Worm (Caenorhabditis elegans) whole organism, L2 larva: ENCODE results near the gene T01C8.2.
A peak's percentile ranks its signal among the peaks of the same experiment; 100 is the strongest.

ENCODE experiments used
- C34F6.9 ChIP-seq: fragments of 150-350 bp; optimal IDR thresholded peaks from 2 replicates; lab custom pipeline; 2014; ENCODE audit warnings: missing biosample characterization, missing genetic modification characterization
- F13H6.1 ChIP-seq: sonication (generic microtip); optimal IDR thresholded peaks from 2 replicates; lab custom pipeline; 2016; ENCODE audit warnings: missing genetic modification characterization, missing compliant biosample characterization
- R02D3.7 ChIP-seq: fragments of 150-350 bp; optimal IDR thresholded peaks from 2 replicates; lab custom pipeline; 2014; ENCODE audit warnings: missing biosample characterization, missing genetic modification characterization
- Y55F3AM.14 ChIP-seq: fragments of 200-800 bp; sonication (Bioruptor generic); optimal IDR thresholded peaks from 2 replicates; lab custom pipeline; 2018; ENCODE audit warnings: mild to moderate bottlenecking, missing genetic modification characterization, missing compliant biosample characterization
- ZK546.5 ChIP-seq: sonication (generic microtip); optimal IDR thresholded peaks from 2 replicates; lab custom pipeline; 2017; ENCODE audit warnings: missing biosample characterization, missing genetic modification characterization
- aly-2 ChIP-seq: fragments of 150-350 bp; optimal IDR thresholded peaks from 2 replicates; lab custom pipeline; 2014; ENCODE audit warnings: missing biosample characterization, missing genetic modification characterization
- ama-1 ChIP-seq: fragments of 150-350 bp; optimal IDR thresholded peaks from 2 replicates; lab custom pipeline; 2018; ENCODE audit warnings: inconsistent platforms
- blmp-1 ChIP-seq: sonication (generic microtip); optimal IDR thresholded peaks from 2 replicates; lab custom pipeline; 2017; ENCODE audit warnings: missing genetic modification characterization, mild to moderate bottlenecking, missing compliant biosample characterization, antibody characterized with exemption, moderate library complexity; ENCODE audit not compliant: insufficient read depth
- ceh-16 ChIP-seq: fragments of 150-350 bp; optimal IDR thresholded peaks from 2 replicates; lab custom pipeline; 2014; ENCODE audit warnings: missing biosample characterization, missing genetic modification characterization
- ceh-82 ChIP-seq: fragments of 150-350 bp; optimal IDR thresholded peaks from 2 replicates; lab custom pipeline; 2014; ENCODE audit warnings: missing biosample characterization, missing genetic modification characterization
- crh-2 ChIP-seq: sonication (generic microtip); optimal IDR thresholded peaks from 2 replicates; lab custom pipeline; 2017; ENCODE audit warnings: missing biosample characterization, missing genetic modification characterization
- egl-27 ChIP-seq: sonication (generic microtip); optimal IDR thresholded peaks from 3 replicates; lab custom pipeline; 2017; ENCODE audit warnings: missing biosample characterization, missing genetic modification reagents, missing genetic modification characterization
- elt-1 ChIP-seq: fragments of 150-350 bp; optimal IDR thresholded peaks from 2 replicates; lab custom pipeline; 2014; ENCODE audit warnings: missing biosample characterization, missing genetic modification characterization
- fos-1 ChIP-seq: fragments of 150-350 bp; optimal IDR thresholded peaks from 2 replicates; lab custom pipeline; 2014; ENCODE audit warnings: missing biosample characterization, missing genetic modification characterization
- gmeb-1 ChIP-seq: fragments of 150-350 bp; optimal IDR thresholded peaks from 2 replicates; lab custom pipeline; 2014; ENCODE audit warnings: missing biosample characterization, missing genetic modification characterization
- lin-13 ChIP-seq: fragments of 150-350 bp; optimal IDR thresholded peaks from 2 replicates; lab custom pipeline; 2014; ENCODE audit warnings: missing biosample characterization, missing genetic modification reagents, missing genetic modification characterization
- lin-39 ChIP-seq: fragments of 150-350 bp; optimal IDR thresholded peaks from 2 replicates; lab custom pipeline; 2014; ENCODE audit warnings: missing biosample characterization, missing genetic modification reagents, missing genetic modification characterization
- lsy-2 ChIP-seq, 2 experiments: fragments of 150-350 bp in 1 of 2; sonication (generic microtip) in 1 of 2; optimal IDR thresholded peaks; 2 replicates each; lab custom pipeline; 2014 to 2017; ENCODE audit warnings: missing biosample characterization in 2 of 2, missing genetic modification characterization in 2 of 2
- mab-5 ChIP-seq: fragments of 150-350 bp; optimal IDR thresholded peaks from 2 replicates; lab custom pipeline; 2014; ENCODE audit warnings: missing biosample characterization, missing genetic modification characterization
- mbf-1 ChIP-seq: sonication (generic microtip); optimal IDR thresholded peaks from 2 replicates; lab custom pipeline; 2017; ENCODE audit warnings: missing biosample characterization, missing genetic modification characterization
- mdl-1 ChIP-seq, 2 experiments: fragments of 150-350 bp in 1 of 2; sonication (generic microtip) in 1 of 2; optimal IDR thresholded peaks; 2 replicates each; lab custom pipeline; 2017; ENCODE audit warnings: missing biosample characterization in 2 of 2, missing genetic modification characterization in 2 of 2
- nhr-10 ChIP-seq: sonication (generic microtip); optimal IDR thresholded peaks from 2 replicates; lab custom pipeline; 2017; ENCODE audit warnings: missing biosample characterization, missing genetic modification characterization
- nhr-12 ChIP-seq: fragments of 150-350 bp; optimal IDR thresholded peaks from 2 replicates; lab custom pipeline; 2014; ENCODE audit warnings: missing biosample characterization, missing genetic modification characterization
- nhr-129 ChIP-seq: fragments of 150-350 bp; optimal IDR thresholded peaks from 2 replicates; lab custom pipeline; 2014; ENCODE audit warnings: missing biosample characterization, missing genetic modification characterization
- nhr-21 ChIP-seq: fragments of 150-350 bp; optimal IDR thresholded peaks from 2 replicates; lab custom pipeline; 2014; ENCODE audit warnings: missing biosample characterization, missing genetic modification characterization
- nhr-237 ChIP-seq: fragments of 150-350 bp; optimal IDR thresholded peaks from 2 replicates; lab custom pipeline; 2014; ENCODE audit warnings: missing biosample characterization, missing genetic modification characterization
- nhr-25 ChIP-seq: fragments of 150-350 bp; sonication (generic microtip); optimal IDR thresholded peaks from 3 replicates; lab custom pipeline; 2014; ENCODE audit warnings: missing biosample characterization, missing genetic modification characterization
- nhr-6 ChIP-seq: fragments of 150-350 bp; optimal IDR thresholded peaks from 2 replicates; lab custom pipeline; 2014; ENCODE audit warnings: missing biosample characterization, missing genetic modification characterization
- nhr-77 ChIP-seq: fragments of 150-350 bp; optimal IDR thresholded peaks from 2 replicates; lab custom pipeline; 2014; ENCODE audit warnings: missing biosample characterization, missing genetic modification characterization
- peb-1 ChIP-seq: fragments of 150-350 bp; optimal IDR thresholded peaks from 2 replicates; lab custom pipeline; 2014; ENCODE audit warnings: missing biosample characterization, missing genetic modification characterization
- sem-4 ChIP-seq: fragments of 150-350 bp; optimal IDR thresholded peaks from 2 replicates; lab custom pipeline; 2014; ENCODE audit warnings: missing biosample characterization, missing genetic modification reagents, missing genetic modification characterization
- skn-1 ChIP-seq: sonication (generic microtip); optimal IDR thresholded peaks from 2 replicates; lab custom pipeline; 2017; ENCODE audit warnings: missing biosample characterization, missing genetic modification characterization
- sma-3 ChIP-seq: sonication (generic microtip); optimal IDR thresholded peaks from 2 replicates; lab custom pipeline; 2016; ENCODE audit warnings: missing genetic modification reagents, missing genetic modification characterization, missing compliant biosample characterization
- sma-9 ChIP-seq, 2 experiments: fragments of 150-350 bp in 1 of 2; sonication (generic microtip) in 1 of 2; optimal IDR thresholded peaks; 2 replicates each; lab custom pipeline; 2014 to 2016; ENCODE audit warnings: missing genetic modification characterization in 2 of 2, mild to moderate bottlenecking in 1 of 2, missing biosample characterization in 1 of 2, missing compliant biosample characterization in 1 of 2, missing genetic modification reagents in 1 of 2, moderate library complexity in 1 of 2
- snpc-4 ChIP-seq: fragments of 150-350 bp; optimal IDR thresholded peaks from 2 replicates; lab custom pipeline; 2014; ENCODE audit warnings: missing biosample characterization, missing genetic modification characterization
- unc-39 ChIP-seq: fragments of 150-350 bp; optimal IDR thresholded peaks from 2 replicates; lab custom pipeline; 2014; ENCODE audit warnings: missing biosample characterization, missing genetic modification characterization
- unc-55 ChIP-seq: fragments of 150-350 bp; sonication (generic microtip); optimal IDR thresholded peaks from 3 replicates; lab custom pipeline; 2014; ENCODE audit warnings: missing biosample characterization, missing genetic modification reagents, missing genetic modification characterization
- unc-62 ChIP-seq: fragments of 150-350 bp; optimal IDR thresholded peaks from 2 replicates; lab custom pipeline; 2014; ENCODE audit warnings: missing biosample characterization, missing genetic modification reagents, missing genetic modification characterization
- ztf-1 ChIP-seq: fragments of 200-800 bp; sonication (Bioruptor generic); conservative IDR thresholded peaks from 2 replicates; pipeline ENCODE4 v1.3.6; 2022; ENCODE audit warnings: missing genetic modification characterization, missing compliant biosample characterization
- ztf-11 ChIP-seq: sonication (generic microtip); optimal IDR thresholded peaks from 2 replicates; lab custom pipeline; 2017; ENCODE audit warnings: missing biosample characterization, missing genetic modification characterization
- ztf-4 ChIP-seq: fragments of 150-350 bp; optimal IDR thresholded peaks from 2 replicates; lab custom pipeline; 2014; ENCODE audit warnings: missing biosample characterization, missing genetic modification characterization

The T01C8.2 gene

DNA sequence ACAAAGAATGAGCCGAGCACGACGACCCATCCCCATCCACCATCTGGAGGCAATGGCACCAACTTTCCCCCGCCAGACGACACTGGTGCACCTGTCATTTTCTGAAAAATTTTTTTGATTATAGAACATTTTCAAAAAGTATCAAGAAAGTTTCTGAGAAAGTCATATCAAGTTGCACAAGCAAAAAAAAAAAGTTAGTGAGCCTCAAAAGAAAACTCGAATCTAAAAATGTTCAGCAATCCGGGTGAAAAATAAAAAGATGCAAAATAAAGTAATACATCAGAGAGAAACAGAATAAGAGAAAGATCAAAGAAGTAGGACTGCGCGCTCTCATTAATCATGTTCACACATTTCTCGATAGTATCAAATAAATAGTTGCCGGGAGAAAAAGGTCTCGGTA is 15.8 kb upstream of the T01C8.2 start, which contains the start of gene mct-6:
Gene mct-6, minus strand, starts transcription at position 101 of the 400 bp plus-strand sequence.
- TF ChIP-seq lsy-2 (tag; optimal IDR thresholded peaks at IDR 0.05; lab: Kevin White, UChicago): no peak
- TF ChIP-seq nhr-6 (tag; lab: Kevin White, UChicago): no peak
- TF ChIP-seq elt-1 (tag; lab: Kevin White, UChicago): no peak
- no peak for TF ChIP-seq fos-1
- no peak for TF ChIP-seq F13H6.1
- no peak for TF ChIP-seq egl-27 (tag; lab: Kevin White, UChicago)
- no peak for TF ChIP-seq gmeb-1 (tag; lab: Kevin White, UChicago)
- no peak for TF ChIP-seq peb-1 (tag; lab: Kevin White, UChicago)
- no peak for TF ChIP-seq sma-9 (GFP tag; optimal IDR thresholded peaks at IDR 0.05; lab: Kevin White, UChicago)
- no peak for TF ChIP-seq sma-9 (tag; optimal IDR thresholded peaks at IDR 0.05; lab: Kevin White, UChicago)
- no peak for TF ChIP-seq ceh-16 (tag; lab: Kevin White, UChicago)
- no peak for TF ChIP-seq ztf-4 (tag; lab: Kevin White, UChicago)
- TF ChIP-seq ceh-82: no peak
- TF ChIP-seq ama-1 (lab: Kevin White, UChicago): no peak
- no peak for TF ChIP-seq crh-2
- no peak for TF ChIP-seq unc-39 (tag; lab: Kevin White, UChicago)
- no peak for TF ChIP-seq nhr-77
- no peak for TF ChIP-seq skn-1
- TF ChIP-seq lin-13: no peak

- TF ChIP-seq aly-2 (tag; lab: Kevin White, UChicago) (no peak), fos-1 (peak; percentile 0)
These were observed 15.3 kb upstream of the T01C8.2 start for ce11 chrX:16770919-16771318.

DNA sequence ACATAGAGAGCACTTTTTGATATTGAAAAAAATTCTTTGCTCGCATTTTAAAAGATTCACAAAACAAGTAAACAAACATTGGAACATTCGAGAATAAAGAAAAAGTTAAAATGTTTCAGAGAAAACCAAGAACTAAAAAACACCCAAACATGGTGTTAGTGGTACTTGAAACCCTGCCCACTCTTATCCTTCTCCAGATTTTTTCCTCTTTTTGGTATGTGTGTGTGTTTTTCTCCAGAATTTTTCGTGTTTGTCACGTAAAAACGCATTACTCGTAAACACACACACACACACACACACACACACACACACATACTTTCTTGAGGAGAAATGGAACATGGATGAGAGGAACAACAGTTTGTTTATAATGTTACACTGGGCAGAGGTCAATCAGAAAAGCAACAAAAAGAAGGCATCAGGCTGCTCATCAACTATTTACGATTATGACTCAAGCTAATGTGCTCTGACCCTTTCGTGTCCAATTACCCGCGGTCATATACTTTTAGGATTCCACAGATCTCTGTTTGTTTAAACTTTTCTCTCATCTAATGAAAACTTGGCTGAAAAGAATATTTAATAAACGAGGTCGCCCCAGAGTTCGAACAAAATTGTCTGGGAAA is 14.0 kb upstream of the T01C8.2 start:
- TF ChIP-seq sma-9 (GFP tag; optimal IDR thresholded peaks at IDR 0.05; lab: Kevin White, UChicago) (no peak), sma-9 (tag; optimal IDR thresholded peaks at IDR 0.05; lab: Kevin White, UChicago) (no peak), unc-55 (GFP tag; lab: Kevin White, UChicago) (peak; percentile 40), nhr-129 (tag; lab: Kevin White, UChicago) (peak; percentile 28)

DNA sequence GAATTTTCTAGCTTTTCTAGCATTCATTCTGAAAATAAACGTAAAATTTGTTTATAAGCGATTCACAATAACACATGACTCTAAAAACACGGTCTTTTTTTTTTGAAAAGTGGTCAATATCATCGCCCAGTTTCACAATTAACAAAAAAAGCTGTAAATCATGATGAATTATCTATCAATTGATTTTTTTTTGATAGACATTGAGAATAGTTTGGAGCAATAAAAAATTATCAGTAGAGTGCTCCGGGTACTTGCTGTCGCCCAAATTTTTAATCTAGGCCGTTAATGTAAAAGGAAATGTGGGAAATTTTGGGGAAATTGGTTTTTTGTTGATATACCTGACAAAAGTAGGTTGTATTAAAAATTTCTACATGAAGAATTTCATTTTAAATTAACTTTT is 12.8 kb upstream of the T01C8.2 start:
- peak; percentile 20 for TF ChIP-seq fos-1
- TF ChIP-seq nhr-12 (tag; lab: Kevin White, UChicago): no peak

ce11 chrX:16775335-16775835 is 10.9 kb upstream of the T01C8.2 start:
- TF ChIP-seq lsy-2 (tag; optimal IDR thresholded peaks at IDR 0.05; lab: Kevin White, UChicago): no peak
- peak; percentile 82 for TF ChIP-seq blmp-1
- no peak for TF ChIP-seq ZK546.5 (tag; lab: Kevin White, UChicago)
- TF ChIP-seq unc-39 (tag; lab: Kevin White, UChicago): no peak
- peak; percentile 46 for TF ChIP-seq gmeb-1 (tag; lab: Kevin White, UChicago)
- peak; percentile 49 for TF ChIP-seq nhr-21 (tag; lab: Kevin White, UChicago)
- TF ChIP-seq mab-5 (tag; lab: Kevin White, UChicago): no peak
- TF ChIP-seq lin-39 (tag; lab: Kevin White, UChicago): no peak
- no peak for TF ChIP-seq ztf-11 (tag; lab: Kevin White, UChicago)
- TF ChIP-seq nhr-25 (tag; lab: Kevin White, UChicago): peak; percentile 59
- TF ChIP-seq unc-62 (GFP tag; lab: Kevin White, UChicago): no peak
- TF ChIP-seq ztf-4 (tag; lab: Kevin White, UChicago): no peak
- no peak for TF ChIP-seq sem-4 (tag; lab: Kevin White, UChicago)
- no peak for TF ChIP-seq lin-13
- TF ChIP-seq nhr-10 (tag; lab: Kevin White, UChicago): no peak
- TF ChIP-seq nhr-6 (tag; lab: Kevin White, UChicago): no peak
- TF ChIP-seq aly-2 (tag; lab: Kevin White, UChicago): no peak
- no peak for TF ChIP-seq elt-1 (tag; lab: Kevin White, UChicago)
- TF ChIP-seq nhr-12 (tag; lab: Kevin White, UChicago): no peak
- no peak for TF ChIP-seq peb-1 (tag; lab: Kevin White, UChicago)
- TF ChIP-seq nhr-237 (tag; lab: Kevin White, UChicago): no peak
- TF ChIP-seq crh-2: peak; percentile 64
- no peak for TF ChIP-seq nhr-77
- peak in 1 of 2 experiments; percentile 32 for TF ChIP-seq mdl-1 (tag; optimal IDR thresholded peaks at IDR 0.05; lab: Kevin White, UChicago)
- no peak for TF ChIP-seq F13H6.1
- no peak for TF ChIP-seq ceh-16 (tag; lab: Kevin White, UChicago)
- no peak for TF ChIP-seq R02D3.7 (tag; lab: Kevin White, UChicago)
- no peak for TF ChIP-seq nhr-129 (tag; lab: Kevin White, UChicago)
- no peak for TF ChIP-seq snpc-4
- peak; percentile 82 for TF ChIP-seq fos-1
- TF ChIP-seq mbf-1 (tag; lab: Kevin White, UChicago): no peak
- no peak for TF ChIP-seq ztf-1 (GFP tag; lab: Robert Waterston, UW)
- TF ChIP-seq Y55F3AM.14: no peak
- TF ChIP-seq ama-1 (lab: Kevin White, UChicago): no peak
- TF ChIP-seq sma-3 (GFP tag; lab: Kevin White, UChicago): peak; percentile 25
- TF ChIP-seq sma-9 (GFP tag; optimal IDR thresholded peaks at IDR 0.05; lab: Kevin White, UChicago): peak; percentile 59
- no peak for TF ChIP-seq sma-9 (tag; optimal IDR thresholded peaks at IDR 0.05; lab: Kevin White, UChicago)
- TF ChIP-seq C34F6.9 (tag; lab: Kevin White, UChicago): no peak
- no peak for TF ChIP-seq ceh-82
